Fruit fly (Drosophila melanogaster): ENCODE data around the gene mud.

DNA sequence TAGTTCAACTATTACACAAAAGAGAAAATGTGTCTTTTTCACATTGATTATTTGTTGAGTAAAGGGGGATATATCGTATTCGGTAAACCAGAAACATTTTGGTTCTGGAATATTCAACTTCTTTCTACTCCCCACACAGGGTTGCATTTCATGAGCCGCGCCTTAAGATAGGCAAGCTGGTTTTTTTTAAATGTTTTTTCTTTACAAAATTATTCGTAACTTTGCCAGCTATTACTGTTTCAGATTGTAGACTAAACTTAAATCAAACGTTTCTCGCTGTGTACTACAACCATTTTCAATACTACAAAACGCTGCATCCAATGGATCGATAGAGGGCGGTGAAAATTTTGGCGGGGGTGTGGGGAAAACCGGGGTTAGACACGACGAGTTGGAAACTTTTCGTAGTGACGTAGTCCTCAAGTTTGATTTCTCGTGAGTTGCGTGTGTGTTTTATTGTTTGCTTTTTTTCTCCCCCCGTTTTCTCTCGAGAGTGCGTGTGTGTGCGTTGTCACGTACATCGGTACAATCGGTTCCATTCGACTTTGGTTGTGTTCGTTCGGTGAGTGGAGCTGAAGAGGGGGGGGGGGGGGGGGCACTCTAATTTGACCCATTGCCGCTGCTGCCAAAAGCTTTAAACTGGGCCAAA is 33.9 kb upstream of the mud start:
- TF ChIP-seq D1 (tag; optimal IDR thresholded peaks at IDR 0.05): no peak
- no peak for TF ChIP-seq rn (GFP tag; IDR thresholded peaks at IDR 0.05)
- no peak for TF ChIP-seq CG34367 (tag; optimal IDR thresholded peaks at IDR 0.05)
- TF ChIP-seq CG12605 (GFP tag; IDR thresholded peaks at IDR 0.05): 0 out of 2 replicates have a peak, but pooled peaks have one; percentile 30
- TF ChIP-seq Pif1B (GFP tag; optimal IDR thresholded peaks at IDR 0.05): no peak

All from whole organism, pupa.